Fruit fly (Drosophila melanogaster) whole organism, prepupa: ENCODE measurements around the gene CG7829.
A peak's percentile ranks its signal among the peaks of the same experiment; 100 is the strongest.

Experiments
- CG10631 ChIP-seq: fragments of 200-800 bp; sonication (Bioruptor generic); optimal IDR thresholded peaks from 2 replicates; lab custom pipeline; 2016; ENCODE audit warnings: missing biosample characterization, missing genetic modification characterization
- CG11294 ChIP-seq: fragments of 200-800 bp; sonication (Bioruptor generic); IDR thresholded peaks from 2 replicates; pipeline ENCODE4 v1.3.6; 2022; ENCODE audit warnings: missing biosample characterization, missing genetic modification characterization
- CG1621 ChIP-seq: fragments of 200-800 bp; sonication (Bioruptor generic); optimal IDR thresholded peaks from 3 replicates; lab custom pipeline; 2018; ENCODE audit warnings: missing biosample characterization, mild to moderate bottlenecking, missing genetic modification characterization
- CG31627 ChIP-seq: fragments of 200-800 bp; sonication (Bioruptor generic); optimal IDR thresholded peaks from 3 replicates; lab custom pipeline; 2016; ENCODE audit warnings: missing biosample characterization, missing genetic modification characterization
- Gug ChIP-seq: fragments of 200-800 bp; sonication (Bioruptor generic); IDR thresholded peaks from 2 replicates; pipeline ENCODE4 v1.3.6; 2022; ENCODE audit warnings: missing biosample characterization, missing genetic modification characterization
- Hr39 ChIP-seq: fragments of 200-800 bp; sonication (Bioruptor generic); optimal IDR thresholded peaks from 2 replicates; lab custom pipeline; 2016; ENCODE audit warnings: missing biosample characterization, missing genetic modification characterization
- spab ChIP-seq: fragments of 200-800 bp; sonication (Bioruptor generic); optimal IDR thresholded peaks from 2 replicates; lab custom pipeline; 2017; ENCODE audit warnings: missing biosample characterization, mild to moderate bottlenecking, missing genetic modification characterization, missing genetic modification reagents

DNA sequence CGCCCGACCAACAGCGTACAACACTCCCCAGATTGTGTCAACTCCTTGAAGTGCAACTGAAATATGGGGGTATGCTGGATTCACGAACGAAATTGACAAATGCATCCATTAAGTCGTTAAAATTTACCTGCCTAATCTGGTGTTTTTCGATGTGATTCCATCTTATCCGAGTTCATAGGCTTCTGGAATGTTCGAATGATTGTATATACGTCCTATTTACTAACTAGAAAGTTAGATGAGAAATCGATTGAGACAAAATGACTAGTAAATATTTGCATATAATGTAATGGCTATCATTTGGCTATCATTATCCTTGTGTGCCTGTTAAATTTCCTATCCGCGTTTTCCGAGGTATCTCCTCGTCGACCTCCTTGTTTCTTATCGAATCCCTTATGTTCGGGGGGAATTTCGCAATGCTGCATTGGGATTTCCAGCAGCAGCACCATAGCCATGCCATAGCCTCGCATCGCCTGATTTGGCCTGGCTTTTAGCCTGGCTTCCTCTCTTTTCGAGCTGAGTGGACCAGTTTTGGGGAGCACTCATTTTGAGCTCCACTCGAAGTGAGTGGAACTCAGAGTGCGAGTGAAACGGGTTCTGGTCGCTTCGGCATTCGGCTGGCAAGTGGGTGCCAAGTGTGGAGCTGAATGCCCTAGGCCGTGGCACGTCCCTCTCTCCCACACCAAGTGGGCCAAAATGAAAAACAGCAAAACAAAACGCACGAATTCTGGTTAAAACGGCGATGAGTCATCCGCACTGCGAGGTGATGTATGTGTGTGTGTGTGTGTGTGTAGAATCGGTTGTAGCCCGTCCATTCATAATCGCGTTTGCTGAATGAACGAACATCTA lies 39.2 kb downstream of the CG7829 start:
- TF ChIP-seq Hr39 (GFP tag; lab: Kevin White, UChicago), result peak; percentile 76
- peak; percentile 19 for TF ChIP-seq CG1621 (tag; lab: Kevin White, UChicago)
- no peak for TF ChIP-seq Gug (GFP tag; lab: Robert Waterston, UW)
- no peak for TF ChIP-seq CG11294 (GFP tag; lab: Robert Waterston, UW)
- TF ChIP-seq spab (GFP tag; lab: Kevin White, UChicago), result peak; percentile 34
- peak; percentile 65 for TF ChIP-seq CG31627 (GFP tag; lab: Kevin White, UChicago)
- peak; percentile 63 for TF ChIP-seq CG10631 (GFP tag; lab: Kevin White, UChicago)
